Worm (Caenorhabditis elegans): ENCODE measurements around the gene mcm-5.

DNA sequence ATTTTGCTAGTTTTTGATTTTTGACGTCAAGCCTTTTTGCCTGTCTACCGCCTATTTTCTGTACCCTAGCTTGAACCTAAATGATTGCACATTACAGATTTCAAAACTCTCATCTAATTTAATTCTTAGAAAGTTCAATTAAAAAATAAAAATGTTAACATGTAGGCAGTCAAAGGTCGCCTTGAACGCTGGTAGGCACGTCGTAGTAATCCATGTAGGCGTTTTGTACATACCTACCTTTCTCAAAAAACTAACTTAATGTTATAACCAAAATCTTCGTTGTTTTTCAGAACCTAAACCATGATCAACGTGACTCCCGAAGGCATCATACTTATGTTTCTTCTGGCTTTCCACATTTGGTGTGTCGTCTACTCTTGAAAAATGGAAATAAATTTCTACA lies 32.8 kb upstream of the mcm-5 start, which contains the start of gene H38K22.9:
- no peak for TF ChIP-seq ztf-23 (GFP tag; IDR thresholded peaks at IDR 0.05)
- TF ChIP-seq ztf-29 (GFP tag; IDR thresholded peaks at IDR 0.05), result no peak
- no peak for TF ChIP-seq flt-1 (GFP tag; IDR thresholded peaks at IDR 0.05)
- no peak for TF ChIP-seq ref-1 (GFP tag; conservative IDR thresholded peaks at IDR 0.05)
- no peak for TF ChIP-seq T22C8.4 (GFP tag; IDR thresholded peaks at IDR 0.05)
- no peak for TF ChIP-seq tab-1 (GFP tag; IDR thresholded peaks at IDR 0.05)

Measured in whole organism, midembryonic.